Fruit fly (Drosophila melanogaster): ENCODE data around the gene wake.

Gene wake

dm6 chr3R:22698208-22698607 is 58.6 kb downstream of the wake start, which contains the start of gene Cyp6d4:
Cyp6d4 (plus strand) TSS chr3R:22698319.
- TF ChIP-seq CG8281 (tag; optimal IDR thresholded peaks at IDR 0.05) (no peak), Trl (optimal IDR thresholded peaks at IDR 0.05) (peak in 1 of 2 experiments; percentile 19), Trl (GFP tag; optimal IDR thresholded peaks at IDR 0.05) (no peak), CG31224 (GFP tag; IDR thresholded peaks at IDR 0.05) (no peak), Fer2 (tag; optimal IDR thresholded peaks at IDR 0.05) (no peak), CG15601 (tag; optimal IDR thresholded peaks at IDR 0.05) (no peak), CG3163 (GFP tag; optimal IDR thresholded peaks at IDR 0.05) (peak; percentile 82), B-H2 (GFP tag; optimal IDR thresholded peaks at IDR 0.05) (no peak), Ets97D (GFP tag; optimal IDR thresholded peaks at IDR 0.05) (no peak), Atf6 (GFP tag; IDR thresholded peaks at IDR 0.05) (no peak), CG32532 (GFP tag; IDR thresholded peaks at IDR 0.05) (0 out of 2 replicates have a peak, but pooled peaks have one; percentile 29), BEAF-32 (GFP tag; optimal IDR thresholded peaks at IDR 0.05) (no peak)

DNA sequence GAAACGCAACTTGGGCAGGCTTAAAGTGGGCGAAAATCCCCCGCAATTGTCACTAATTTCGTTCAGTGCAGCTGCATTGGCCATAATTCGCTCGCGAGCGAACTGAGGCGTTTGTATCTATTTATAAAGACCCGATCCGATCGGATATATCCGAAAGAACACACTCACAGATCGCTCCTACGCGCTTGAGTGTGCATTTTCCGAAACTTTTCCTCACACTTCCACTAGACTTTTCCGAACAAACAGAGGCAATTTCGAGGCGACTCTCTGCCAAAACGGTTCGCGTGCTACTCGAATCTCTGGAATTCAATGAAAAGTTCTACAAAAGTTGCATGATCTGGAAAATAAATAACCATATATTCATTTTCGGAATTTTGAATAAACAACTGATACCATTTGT is 62.2 kb downstream of the wake start, which contains the start of the genes CG6972 and CCAP:
TSS of gene CG6972 (plus strand) at position 215 of the 400 bp plus-strand sequence.
TSS of gene CCAP (minus strand) at position 292 of the 400 bp plus-strand sequence.
- TF ChIP-seq prd (optimal IDR thresholded peaks at IDR 0.05) (no peak), prd (GFP tag; IDR thresholded peaks at IDR 0.05) (peak; percentile 20; the same call in 1 of the 3 replicates), CG10979 (tag; optimal IDR thresholded peaks at IDR 0.05) (no peak), NFAT (GFP tag; IDR thresholded peaks at IDR 0.05) (no peak), Dip2 (GFP tag; IDR thresholded peaks at IDR 0.05) (no peak), ATbp (GFP tag; optimal IDR thresholded peaks at IDR 0.05) (no peak), kah (GFP tag; optimal IDR thresholded peaks at IDR 0.05) (no peak), CG1647 (GFP tag; optimal IDR thresholded peaks at IDR 0.05) (no peak), luna (GFP tag; optimal IDR thresholded peaks at IDR 0.05) (no peak), gsb-n (tag; optimal IDR thresholded peaks at IDR 0.05) (no peak), CG12391 (tag; optimal IDR thresholded peaks at IDR 0.05) (no peak), CG42726 (GFP tag; IDR thresholded peaks at IDR 0.05; ENCODE audit: partially characterized antibody) (no peak), CG10321 (GFP tag; IDR thresholded peaks at IDR 0.05) (no peak), corto (GFP tag; optimal IDR thresholded peaks at IDR 0.05) (no peak), tin (GFP tag; optimal IDR thresholded peaks at IDR 0.05) (no peak), tgo (GFP tag; IDR thresholded peaks at IDR 0.05) (no peak), sd (tag; optimal IDR thresholded peaks at IDR 0.05) (peak; percentile 21), CG4328 (GFP tag; optimal IDR thresholded peaks at IDR 0.05) (no peak), exex (tag; optimal IDR thresholded peaks at IDR 0.05) (no peak), z (GFP tag; IDR thresholded peaks at IDR 0.05) (peak; percentile 63; the same call in 1 of the 3 replicates), Deaf1 (tag; optimal IDR thresholded peaks at IDR 0.05) (peak; percentile 72), CG13287 (GFP tag; IDR thresholded peaks at IDR 0.05; ENCODE audit: partially characterized antibody) (no peak), Nf-YB (GFP tag; optimal IDR thresholded peaks at IDR 0.05) (no peak), CG18599 (GFP tag; optimal IDR thresholded peaks at IDR 0.05) (no peak), MTF-1 (GFP tag; optimal IDR thresholded peaks at IDR 0.05; ENCODE audit: borderline replicate concordance) (no peak), CG9932 (GFP tag; IDR thresholded peaks at IDR 0.05) (0 out of 2 replicates have a peak, but pooled peaks have one; percentile 23), caup (GFP tag; optimal IDR thresholded peaks at IDR 0.05; ENCODE audit: severe bottlenecking) (no peak), az2 (GFP tag; optimal IDR thresholded peaks at IDR 0.05) (no peak), HHEX (GFP tag; optimal IDR thresholded peaks at IDR 0.05) (no peak), sens (GFP tag) (peak; percentile 50)
